Fruit fly (Drosophila melanogaster): ENCODE measurements around the gene Gs1.

Gs1 gene

dm6 chr2L:89158-89557 lies 42.7 kb upstream of the Gs1 start:
- TF ChIP-seq brk (GFP tag; optimal IDR thresholded peaks at IDR 0.05) (no peak), rgr (GFP tag; optimal IDR thresholded peaks at IDR 0.05) (no peak), OdsH (GFP tag; optimal IDR thresholded peaks at IDR 0.05) (no peak), Rel (GFP tag; optimal IDR thresholded peaks at IDR 0.05) (no peak), Rel (tag; optimal IDR thresholded peaks at IDR 0.05) (no peak), tai (GFP tag; optimal IDR thresholded peaks at IDR 0.05) (no peak), N (GFP tag; optimal IDR thresholded peaks at IDR 0.05) (no peak), Dif (GFP tag; optimal IDR thresholded peaks at IDR 0.05; ENCODE audit: partially characterized antibody) (no peak), CrebA (GFP tag; optimal IDR thresholded peaks at IDR 0.05; ENCODE audit: borderline replicate concordance) (no peak), sage (GFP tag; optimal IDR thresholded peaks at IDR 0.05) (no peak), Jra (GFP tag; optimal IDR thresholded peaks at IDR 0.05) (no peak), lola (GFP tag; optimal IDR thresholded peaks at IDR 0.05) (no peak), woc (GFP tag; optimal IDR thresholded peaks at IDR 0.05) (no peak), Sp1 (GFP tag; optimal IDR thresholded peaks at IDR 0.05) (no peak), Myc (optimal IDR thresholded peaks at IDR 0.05) (no peak), h (GFP tag; optimal IDR thresholded peaks at IDR 0.05) (no peak), dmrt93B (GFP tag; optimal IDR thresholded peaks at IDR 0.05) (no peak), pan (optimal IDR thresholded peaks at IDR 0.05) (no peak), usp (GFP tag; optimal IDR thresholded peaks at IDR 0.05) (no peak), foxo (GFP tag; optimal IDR thresholded peaks at IDR 0.05) (no peak)

- TF ChIP-seq brk (GFP tag; optimal IDR thresholded peaks at IDR 0.05) (no peak), HLH106 (tag; optimal IDR thresholded peaks at IDR 0.05) (no peak), sv (GFP tag; optimal IDR thresholded peaks at IDR 0.05) (no peak), br (GFP tag; optimal IDR thresholded peaks at IDR 0.05) (no peak), foxo (GFP tag; optimal IDR thresholded peaks at IDR 0.05) (no peak), woc (GFP tag; optimal IDR thresholded peaks at IDR 0.05) (no peak), Rel (GFP tag; optimal IDR thresholded peaks at IDR 0.05) (no peak), Rel (tag; optimal IDR thresholded peaks at IDR 0.05) (no peak), Vsx2 (GFP tag; optimal IDR thresholded peaks at IDR 0.05; ENCODE audit: partially characterized antibody) (no peak), pan (optimal IDR thresholded peaks at IDR 0.05) (no peak), Hr78 (GFP tag; optimal IDR thresholded peaks at IDR 0.05) (no peak), dl (GFP tag; optimal IDR thresholded peaks at IDR 0.05; ENCODE audit: insufficient read depth in 1 of 2, partially characterized antibody in 2 of 2) (no peak)
Observed at dm6 chr2L:90081-90480, 41.8 kb upstream of the Gs1 start.

- no peak for TF ChIP-seq N (GFP tag; optimal IDR thresholded peaks at IDR 0.05)
- TF ChIP-seq fru (GFP tag; optimal IDR thresholded peaks at IDR 0.05), result no peak
- TF ChIP-seq Rel (GFP tag; optimal IDR thresholded peaks at IDR 0.05), result no peak
- no peak for TF ChIP-seq Rel (tag; optimal IDR thresholded peaks at IDR 0.05)
- no peak for TF ChIP-seq sage (GFP tag; optimal IDR thresholded peaks at IDR 0.05)
- no peak for TF ChIP-seq h (GFP tag; optimal IDR thresholded peaks at IDR 0.05)
- no peak for TF ChIP-seq jim (GFP tag; optimal IDR thresholded peaks at IDR 0.05)
- no peak for TF ChIP-seq foxo (GFP tag; optimal IDR thresholded peaks at IDR 0.05)
- no peak for TF ChIP-seq br (GFP tag; optimal IDR thresholded peaks at IDR 0.05)
- TF ChIP-seq rgr (GFP tag; optimal IDR thresholded peaks at IDR 0.05), result no peak
Observed at dm6 chr2L:91333-91732, 40.5 kb upstream of the Gs1 start.

- TF ChIP-seq Rel (GFP tag; optimal IDR thresholded peaks at IDR 0.05) (peak; percentile 68), Rel (tag; optimal IDR thresholded peaks at IDR 0.05) (peak; percentile 69), woc (GFP tag; optimal IDR thresholded peaks at IDR 0.05) (peak; percentile 75), CG9705 (GFP tag; optimal IDR thresholded peaks at IDR 0.05) (peak; percentile 84), CG32264 (GFP tag; optimal IDR thresholded peaks at IDR 0.05) (peak; percentile 59), HLH106 (tag; optimal IDR thresholded peaks at IDR 0.05) (peak; percentile 90), fru (GFP tag; optimal IDR thresholded peaks at IDR 0.05) (peak; percentile 87), tai (GFP tag; optimal IDR thresholded peaks at IDR 0.05) (peak; percentile 17), dmrt93B (GFP tag; optimal IDR thresholded peaks at IDR 0.05) (no peak), br (GFP tag; optimal IDR thresholded peaks at IDR 0.05) (peak; percentile 85), N (GFP tag; optimal IDR thresholded peaks at IDR 0.05) (no peak), h (GFP tag; optimal IDR thresholded peaks at IDR 0.05) (no peak), Dif (GFP tag; optimal IDR thresholded peaks at IDR 0.05; ENCODE audit: partially characterized antibody) (no peak), jim (GFP tag; optimal IDR thresholded peaks at IDR 0.05) (no peak), brk (GFP tag; optimal IDR thresholded peaks at IDR 0.05) (peak; percentile 71), ey (GFP tag; optimal IDR thresholded peaks at IDR 0.05) (peak; percentile 79), Hnf4 (GFP tag; optimal IDR thresholded peaks at IDR 0.05) (peak; percentile 73), dl (GFP tag; optimal IDR thresholded peaks at IDR 0.05; ENCODE audit: insufficient read depth in 1 of 2, partially characterized antibody in 2 of 2) (no peak), foxo (GFP tag; optimal IDR thresholded peaks at IDR 0.05) (peak in 1 of 2 experiments; percentile 86), sage (GFP tag; optimal IDR thresholded peaks at IDR 0.05) (peak; percentile 59), psq (GFP tag; optimal IDR thresholded peaks at IDR 0.05) (peak; percentile 64), rgr (GFP tag; optimal IDR thresholded peaks at IDR 0.05) (peak; percentile 81), OdsH (GFP tag; optimal IDR thresholded peaks at IDR 0.05) (peak; percentile 79), Sp1 (GFP tag; optimal IDR thresholded peaks at IDR 0.05) (peak; percentile 93), Mio (GFP tag; optimal IDR thresholded peaks at IDR 0.05) (no peak)
Observed at dm6 chr2L:91830-92229, 40.0 kb upstream of the Gs1 start.

All from whole organism, wandering third instar larva.